Worm (Caenorhabditis elegans) whole organism, late embryonic: ENCODE data around the gene W04G3.13.

Experiments
- ceh-14 ChIP-seq: sonication (generic microtip); optimal IDR thresholded peaks from 2 replicates; lab custom pipeline; 2016; ENCODE audit warnings: missing genotype, missing genetic modification characterization, missing compliant biosample characterization
- ceh-22 ChIP-seq: sonication (generic microtip); optimal IDR thresholded peaks from 2 replicates; lab custom pipeline; 2017; ENCODE audit warnings: missing biosample characterization, missing genetic modification characterization
- ceh-31 ChIP-seq: sonication (generic microtip); optimal IDR thresholded peaks from 2 replicates; lab custom pipeline; 2016; ENCODE audit warnings: missing genetic modification characterization, missing compliant biosample characterization
- ceh-34 ChIP-seq: sonication (generic microtip); optimal IDR thresholded peaks from 2 replicates; lab custom pipeline; 2016; ENCODE audit warnings: mild to moderate bottlenecking, missing genetic modification characterization, missing compliant biosample characterization
- ceh-48 ChIP-seq: sonication (generic microtip); optimal IDR thresholded peaks from 2 replicates; lab custom pipeline; 2016; ENCODE audit warnings: missing genetic modification characterization, inconsistent platforms, missing compliant biosample characterization
- elt-2 ChIP-seq: sonication (generic microtip); optimal IDR thresholded peaks from 2 replicates; lab custom pipeline; 2016; ENCODE audit warnings: missing genetic modification reagents, missing genetic modification characterization, missing compliant biosample characterization
- hlh-13 ChIP-seq: fragments of 200-800 bp; sonication (Bioruptor generic); optimal IDR thresholded peaks from 2 replicates; lab custom pipeline; 2018; ENCODE audit warnings: mild to moderate bottlenecking, missing genetic modification characterization, missing compliant biosample characterization
- hlh-15 ChIP-seq: sonication (generic microtip); optimal IDR thresholded peaks from 2 replicates; lab custom pipeline; 2016; ENCODE audit warnings: missing genetic modification characterization, missing compliant biosample characterization
- madf-2 ChIP-seq: sonication (generic microtip); optimal IDR thresholded peaks from 2 replicates; lab custom pipeline; 2017; ENCODE audit warnings: missing genetic modification characterization, missing compliant biosample characterization
- pat-9 ChIP-seq: fragments of 200-800 bp; sonication (Bioruptor generic); optimal IDR thresholded peaks from 2 replicates; lab custom pipeline; 2018; ENCODE audit warnings: mild to moderate bottlenecking, missing genetic modification characterization, moderate library complexity, missing compliant biosample characterization
- pax-1 ChIP-seq: fragments of 150-350 bp; optimal IDR thresholded peaks from 2 replicates; lab custom pipeline; 2014; ENCODE audit warnings: missing biosample characterization, missing genetic modification characterization
- pqm-1 ChIP-seq: sonication (generic microtip); optimal IDR thresholded peaks from 2 replicates; lab custom pipeline; 2016; ENCODE audit warnings: missing genetic modification characterization, missing compliant biosample characterization
- ztf-16 ChIP-seq: sonication (generic microtip); optimal IDR thresholded peaks from 2 replicates; lab custom pipeline; 2017; ENCODE audit warnings: missing genetic modification characterization, missing compliant biosample characterization

- TF ChIP-seq ceh-31 (tag; lab: Kevin White, UChicago), result no peak
- TF ChIP-seq madf-2 (tag; lab: Kevin White, UChicago), result no peak
- TF ChIP-seq ceh-22 (tag; lab: Kevin White, UChicago), result no peak
- TF ChIP-seq elt-2, result no peak
- TF ChIP-seq hlh-13, result no peak
- no peak for TF ChIP-seq pat-9 (tag; lab: Kevin White, UChicago)
- no peak for TF ChIP-seq ceh-48 (tag; lab: Kevin White, UChicago)
- TF ChIP-seq ceh-34 (tag; lab: Kevin White, UChicago), result no peak
- TF ChIP-seq pax-1 (tag; lab: Kevin White, UChicago), result no peak
- TF ChIP-seq pqm-1, result no peak
- no peak for TF ChIP-seq hlh-15
- no peak for TF ChIP-seq ztf-16 (tag; lab: Kevin White, UChicago)
- no peak for TF ChIP-seq ceh-14 (tag; lab: Kevin White, UChicago)
Measured at ce11 chrX:11103173-11103572, 23.6 kb upstream of the W04G3.13 start.
